Fruit fly (Drosophila melanogaster) whole organism, embryonic: ENCODE measurements around the gene CG9240.

ENCODE experiments used
- Bteb2 ChIP-seq: fragments of 200-800 bp; sonication (Bioruptor generic); optimal IDR thresholded peaks from 2 replicates; lab custom pipeline; 2016; ENCODE audit warnings: missing biosample characterization, missing genetic modification characterization
- CG10267 ChIP-seq: fragments of 200-800 bp; sonication (Bioruptor generic); optimal IDR thresholded peaks from 2 replicates; lab custom pipeline; 2018; ENCODE audit warnings: missing biosample characterization, mild to moderate bottlenecking, missing genetic modification characterization, moderate library complexity
- CG10462 ChIP-seq: fragments of 200-800 bp; sonication (Bioruptor generic); optimal IDR thresholded peaks from 2 replicates; lab custom pipeline; 2016; ENCODE audit warnings: missing biosample characterization, missing genetic modification characterization
- CG10959 ChIP-seq: fragments of 200-800 bp; sonication (Bioruptor generic); IDR thresholded peaks from 2 replicates; pipeline ENCODE4 v1.3.6; 2022; ENCODE audit warnings: missing biosample characterization, missing genetic modification characterization
- CG12104 ChIP-seq: fragments of 200-800 bp; sonication (Bioruptor generic); optimal IDR thresholded peaks from 3 replicates; lab custom pipeline; 2016; ENCODE audit warnings: missing biosample characterization, missing genetic modification characterization
- CG13894 ChIP-seq: fragments of 200-800 bp; sonication (Bioruptor generic); optimal IDR thresholded peaks from 3 replicates; lab custom pipeline; 2018; ENCODE audit warnings: missing biosample characterization, mild to moderate bottlenecking, missing genetic modification characterization, moderate library complexity
- CG15073 ChIP-seq: fragments of 200-800 bp; sonication (Bioruptor generic); optimal IDR thresholded peaks from 2 replicates; lab custom pipeline; 2016; ENCODE audit warnings: missing biosample characterization, missing genetic modification characterization
- CG15479 ChIP-seq: fragments of 200-800 bp; sonication (Bioruptor generic); optimal IDR thresholded peaks from 3 replicates; lab custom pipeline; 2019; ENCODE audit warnings: missing biosample characterization, mild to moderate bottlenecking, missing genetic modification characterization, moderate library complexity
- CG17328 ChIP-seq: fragments of 200-800 bp; sonication (Bioruptor generic); IDR thresholded peaks from 2 replicates; pipeline ENCODE4 v1.3.6; 2022; ENCODE audit warnings: missing biosample characterization, missing genetic modification characterization
- CG17385 ChIP-seq: fragments of 200-800 bp; sonication (Bioruptor generic); optimal IDR thresholded peaks from 3 replicates; lab custom pipeline; 2018; ENCODE audit warnings: missing biosample characterization, mild to moderate bottlenecking, missing genetic modification characterization
- CG17829 ChIP-seq: fragments of 200-800 bp; optimal IDR thresholded peaks from 2 replicates; lab custom pipeline; 2019; ENCODE audit warnings: missing biosample characterization, mild to moderate bottlenecking, missing genetic modification characterization, moderate library complexity
- CG18619 ChIP-seq: fragments of 200-800 bp; sonication (Bioruptor generic); optimal IDR thresholded peaks from 3 replicates; lab custom pipeline; 2017; ENCODE audit warnings: missing biosample characterization, mild to moderate bottlenecking, missing genetic modification characterization
- CG2120 ChIP-seq: fragments of 200-800 bp; sonication (Bioruptor generic); optimal IDR thresholded peaks from 3 replicates; lab custom pipeline; 2016; ENCODE audit warnings: missing biosample characterization, missing genetic modification characterization
- CG30020 ChIP-seq: fragments of 200-800 bp; optimal IDR thresholded peaks from 2 replicates; lab custom pipeline; 2019; ENCODE audit warnings: missing biosample characterization, mild to moderate bottlenecking, missing genetic modification characterization, moderate library complexity
- CG33213 ChIP-seq: fragments of 200-800 bp; sonication (Bioruptor generic); optimal IDR thresholded peaks from 3 replicates; lab custom pipeline; 2016; ENCODE audit warnings: missing biosample characterization, missing genetic modification characterization
- CG8290 ChIP-seq, 3 experiments: fragments of 200-800 bp; sonication (Bioruptor generic); optimal IDR thresholded peaks; 2 replicates each; lab custom pipeline; 2016 to 2019; ENCODE audit warnings: missing biosample characterization in 3 of 3, missing genetic modification characterization in 3 of 3, mild to moderate bottlenecking in 2 of 3, moderate library complexity in 1 of 3
- CG8359 ChIP-seq: fragments of 200-800 bp; sonication (Bioruptor generic); optimal IDR thresholded peaks from 2 replicates; lab custom pipeline; 2017; ENCODE audit warnings: missing biosample characterization, mild to moderate bottlenecking, missing genetic modification characterization, borderline replicate concordance
- CG9876 ChIP-seq: fragments of 200-800 bp; sonication (Bioruptor generic); optimal IDR thresholded peaks from 2 replicates; lab custom pipeline; 2016; ENCODE audit warnings: missing biosample characterization, missing genetic modification characterization
- Ets65A ChIP-seq: fragments of 200-800 bp; sonication (Bioruptor generic); peaks from one replicate; lab custom pipeline; 2016; ENCODE audit warnings: missing biosample characterization, missing genetic modification characterization
- Gug ChIP-seq: fragments of 200-800 bp; sonication (Bioruptor generic); IDR thresholded peaks from 4 replicates; pipeline ENCODE4 v1.3.6; 2022; ENCODE audit warnings: missing biosample characterization, missing genetic modification characterization
- HmgD ChIP-seq: fragments of 200-800 bp; sonication (Bioruptor generic); optimal IDR thresholded peaks from 3 replicates; lab custom pipeline; 2016; ENCODE audit warnings: missing biosample characterization, missing genetic modification characterization
- Hr3 ChIP-seq: fragments of 200-800 bp; sonication (Bioruptor generic); optimal IDR thresholded peaks from 3 replicates; lab custom pipeline; 2016; ENCODE audit warnings: missing biosample characterization, missing genetic modification characterization
- MESR4 ChIP-seq: fragments of 200-800 bp; sonication (Bioruptor generic); optimal IDR thresholded peaks from 2 replicates; lab custom pipeline; 2018; ENCODE audit warnings: missing biosample characterization, mild to moderate bottlenecking, missing genetic modification characterization, moderate library complexity
- Mrtf ChIP-seq: fragments of 200-800 bp; sonication (Bioruptor generic); IDR thresholded peaks from 3 replicates; pipeline ENCODE4 v1.3.6; 2022; ENCODE audit warnings: missing biosample characterization, missing genetic modification characterization
- NC2α ChIP-seq: fragments of 200-800 bp; sonication (Bioruptor generic); optimal IDR thresholded peaks from 2 replicates; lab custom pipeline; 2016; ENCODE audit warnings: missing biosample characterization, missing genetic modification characterization
- Nf-YA ChIP-seq: fragments of 200-800 bp; sonication (Bioruptor generic); IDR thresholded peaks from 2 replicates; pipeline ENCODE4 v1.3.6; 2022; ENCODE audit warnings: missing biosample characterization, missing genetic modification characterization
- Spps ChIP-seq: fragments of 200-800 bp; sonication (Bioruptor generic); optimal IDR thresholded peaks from 2 replicates; lab custom pipeline; 2018; ENCODE audit warnings: missing biosample characterization, mild to moderate bottlenecking, missing genetic modification characterization
- Tbp ChIP-seq: fragments of >200 bp; optimal IDR thresholded peaks from 2 replicates; lab custom pipeline; 2018; ENCODE audit warnings: missing biosample characterization, missing genetic modification characterization
- Vsx1 ChIP-seq: fragments of 200-800 bp; sonication (Bioruptor generic); optimal IDR thresholded peaks from 2 replicates; lab custom pipeline; 2017; ENCODE audit warnings: missing biosample characterization, mild to moderate bottlenecking, missing genetic modification characterization, missing genetic modification reagents
- YL-1 ChIP-seq: fragments of 200-800 bp; sonication (Bioruptor generic); optimal IDR thresholded peaks from 3 replicates; lab custom pipeline; 2017; ENCODE audit warnings: missing biosample characterization, mild to moderate bottlenecking, missing genetic modification characterization
- ab ChIP-seq: fragments of 200-800 bp; sonication (Bioruptor generic); optimal IDR thresholded peaks from 2 replicates; lab custom pipeline; 2016; ENCODE audit warnings: missing biosample characterization, missing genetic modification characterization
- cas ChIP-seq: fragments of 200-800 bp; sonication (Bioruptor generic); IDR thresholded peaks from 2 replicates; pipeline ENCODE4 v1.3.6; 2022; ENCODE audit warnings: missing biosample characterization, missing genetic modification characterization
- chinmo ChIP-seq: fragments of 200-800 bp; sonication (Bioruptor generic); IDR thresholded peaks from 4 replicates; pipeline ENCODE4 v1.3.6; 2022; ENCODE audit warnings: missing biosample characterization, missing genetic modification characterization; ENCODE audit not compliant: partially characterized antibody
- dm ChIP-seq: fragments of 200-800 bp; sonication (Bioruptor generic); optimal IDR thresholded peaks from 3 replicates; lab custom pipeline; 2016; ENCODE audit warnings: missing biosample characterization, missing genetic modification characterization
- eyg ChIP-seq: fragments of 200-800 bp; sonication (Bioruptor generic); optimal IDR thresholded peaks from 3 replicates; lab custom pipeline; 2016; ENCODE audit warnings: missing biosample characterization, missing genetic modification characterization
- fd64A ChIP-seq: fragments of 200-800 bp; sonication (Bioruptor generic); optimal IDR thresholded peaks from 3 replicates; lab custom pipeline; 2018; ENCODE audit warnings: missing biosample characterization, mild to moderate bottlenecking, missing genetic modification characterization
- fd96Cb ChIP-seq: fragments of 200-800 bp; sonication (Bioruptor generic); optimal IDR thresholded peaks from 2 replicates; lab custom pipeline; 2018; ENCODE audit warnings: missing biosample characterization, mild to moderate bottlenecking, missing genetic modification characterization, moderate library complexity
- gce ChIP-seq: fragments of 200-800 bp; sonication (Bioruptor generic); IDR thresholded peaks from 3 replicates; pipeline ENCODE4 v1.3.6; 2022; ENCODE audit warnings: missing biosample characterization, missing genetic modification characterization
- gsb-n ChIP-seq: fragments of 200-800 bp; sonication (Bioruptor generic); optimal IDR thresholded peaks from 3 replicates; lab custom pipeline; 2018; ENCODE audit warnings: missing biosample characterization, mild to moderate bottlenecking, missing genetic modification characterization
- hbn ChIP-seq: fragments of 200-800 bp; sonication (Bioruptor generic); IDR thresholded peaks from 2 replicates; pipeline ENCODE4 v1.3.6; 2022; ENCODE audit warnings: missing biosample characterization, missing genetic modification characterization; ENCODE audit not compliant: partially characterized antibody
- ind ChIP-seq: fragments of 200-800 bp; sonication (Bioruptor generic); optimal IDR thresholded peaks from 3 replicates; lab custom pipeline; 2016; ENCODE audit warnings: missing biosample characterization, missing genetic modification characterization
- jing ChIP-seq: fragments of 200-800 bp; sonication (Bioruptor generic); optimal IDR thresholded peaks from 2 replicates; lab custom pipeline; 2018; ENCODE audit warnings: missing biosample characterization, mild to moderate bottlenecking, missing genetic modification characterization
- klu ChIP-seq: fragments of 200-800 bp; sonication (Bioruptor generic); IDR thresholded peaks from 2 replicates; pipeline ENCODE4 v1.3.6; 2022; ENCODE audit warnings: missing biosample characterization, missing genetic modification characterization
- p53 ChIP-seq: fragments of 200-800 bp; sonication (Bioruptor generic); optimal IDR thresholded peaks from 2 replicates; lab custom pipeline; 2016; ENCODE audit warnings: missing biosample characterization, missing genetic modification characterization
- seq ChIP-seq: fragments of 200-800 bp; sonication (Bioruptor generic); IDR thresholded peaks from 2 replicates; pipeline ENCODE4 v1.3.6; 2022; ENCODE audit warnings: missing biosample characterization, missing genetic modification characterization
- sisA ChIP-seq: fragments of 200-800 bp; sonication (Bioruptor generic); IDR thresholded peaks from 2 replicates; pipeline ENCODE4 v1.3.6; 2022; ENCODE audit warnings: missing biosample characterization, missing genetic modification characterization
- slbo ChIP-seq: fragments of 200-800 bp; sonication (Bioruptor generic); IDR thresholded peaks from 2 replicates; pipeline ENCODE4 v1.3.6; 2022; ENCODE audit warnings: missing biosample characterization, missing genetic modification characterization
- sqz ChIP-seq: fragments of 200-800 bp; sonication (Bioruptor generic); optimal IDR thresholded peaks from 3 replicates; lab custom pipeline; 2018; ENCODE audit warnings: missing biosample characterization, mild to moderate bottlenecking, missing genetic modification characterization
- toy ChIP-seq: fragments of 200-800 bp; sonication (Bioruptor generic); IDR thresholded peaks from 2 replicates; pipeline ENCODE4 v1.3.6; 2022; ENCODE audit warnings: missing biosample characterization, missing genetic modification characterization
- unc-4 ChIP-seq: fragments of 200-800 bp; sonication (Bioruptor generic); IDR thresholded peaks from 2 replicates; pipeline ENCODE4 v1.3.6; 2022; ENCODE audit warnings: missing biosample characterization, missing genetic modification characterization; ENCODE audit not compliant: partially characterized antibody
- unpg ChIP-seq: fragments of 200-800 bp; sonication (Bioruptor generic); optimal IDR thresholded peaks from 3 replicates; lab custom pipeline; 2018; ENCODE audit warnings: missing biosample characterization, mild to moderate bottlenecking, missing genetic modification characterization, moderate library complexity

The CG9240 gene

DNA sequence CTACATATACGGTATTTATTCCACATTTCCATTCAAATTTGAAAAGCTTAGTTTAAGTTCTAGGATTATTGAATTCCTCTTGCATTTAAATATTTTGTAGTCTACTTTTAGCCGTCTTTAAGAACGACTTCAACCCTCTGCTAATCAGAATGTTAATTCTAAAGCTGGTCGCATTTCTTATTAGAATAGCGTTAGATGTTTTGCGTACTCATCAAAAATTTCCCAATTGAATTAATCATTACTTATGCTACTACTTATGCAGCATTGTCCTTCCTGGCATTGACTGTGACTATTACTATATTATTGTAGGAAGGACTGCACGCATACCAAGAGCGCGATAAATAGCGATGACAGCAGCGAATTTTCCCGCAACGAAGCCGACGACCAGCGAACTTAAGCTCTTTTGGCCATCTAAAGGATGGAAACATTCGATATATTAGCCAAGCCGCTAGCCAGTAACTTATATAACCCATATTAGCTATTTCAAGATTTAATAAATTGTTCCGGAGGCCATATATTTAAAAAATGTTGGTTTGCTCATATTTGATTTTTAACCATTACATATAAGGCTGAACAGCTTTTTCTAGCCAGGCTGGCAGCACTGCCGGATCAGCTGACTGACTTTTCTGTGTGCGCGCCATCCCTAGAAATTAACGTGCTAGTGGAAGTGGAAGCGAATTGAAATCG lies 4.1 kb downstream of the CG9240 start, which contains the start of gene CG8128 (continued):
- TF ChIP-seq HmgD: no peak
- TF ChIP-seq CG17829 (tag; lab: Kevin White, UChicago): no peak
- TF ChIP-seq CG18619 (GFP tag; lab: Kevin White, UChicago): no peak
- TF ChIP-seq CG9876 (GFP tag; lab: Kevin White, UChicago): no peak
- no peak for TF ChIP-seq unc-4 (GFP tag; lab: Robert Waterston, UW)
- no peak for TF ChIP-seq CG12104 (GFP tag; lab: Kevin White, UChicago)
- no peak for TF ChIP-seq Bteb2 (GFP tag; lab: Kevin White, UChicago)
- no peak for TF ChIP-seq ind (GFP tag; lab: Kevin White, UChicago)
- TF ChIP-seq Tbp (GFP tag; lab: Kevin White, UChicago): no peak
- no peak for TF ChIP-seq ab (GFP tag; lab: Kevin White, UChicago)
- TF ChIP-seq chinmo (GFP tag; lab: Robert Waterston, UW): no peak
- TF ChIP-seq cas: no peak
- TF ChIP-seq p53 (GFP tag; lab: Kevin White, UChicago): no peak
- no peak for TF ChIP-seq klu (GFP tag; lab: Robert Waterston, UW)
- TF ChIP-seq CG8290 (GFP tag; optimal IDR thresholded peaks at IDR 0.05; lab: Kevin White, UChicago): no peak
- peak in 1 of 2 experiments; percentile 56 for TF ChIP-seq CG8290 (tag; optimal IDR thresholded peaks at IDR 0.05; lab: Kevin White, UChicago)
- no peak for TF ChIP-seq Nf-YA (GFP tag; lab: Robert Waterston, UW)
- TF ChIP-seq jing (GFP tag; lab: Kevin White, UChicago): no peak
- no peak for TF ChIP-seq seq (GFP tag; lab: Robert Waterston, UW)
- no peak for TF ChIP-seq MESR4
- no peak for TF ChIP-seq gce (GFP tag; lab: Robert Waterston, UW)
- no peak for TF ChIP-seq NC2α (GFP tag; lab: Kevin White, UChicago)
- peak; percentile 56 for TF ChIP-seq Ets65A (GFP tag; lab: Kevin White, UChicago)
- no peak for TF ChIP-seq Gug (GFP tag; lab: Robert Waterston, UW)
- TF ChIP-seq dm: no peak
- no peak for TF ChIP-seq CG33213
- TF ChIP-seq Vsx1 (GFP tag; lab: Kevin White, UChicago): no peak
- no peak for TF ChIP-seq Hr3 (GFP tag; lab: Kevin White, UChicago)
- no peak for TF ChIP-seq Mrtf
- no peak for TF ChIP-seq unpg (GFP tag; lab: Kevin White, UChicago)
- 0 out of 2 replicates have a peak, but pooled peaks have one; percentile 9 for TF ChIP-seq sisA (GFP tag; lab: Robert Waterston, UW)
- TF ChIP-seq YL-1 (GFP tag; lab: Kevin White, UChicago): no peak
- TF ChIP-seq CG2120 (GFP tag; lab: Kevin White, UChicago): peak; percentile 32
- TF ChIP-seq fd64A (GFP tag; lab: Kevin White, UChicago): no peak
- TF ChIP-seq CG13894: no peak
- no peak for TF ChIP-seq CG10959 (GFP tag; lab: Robert Waterston, UW)
- TF ChIP-seq CG15479 (GFP tag; lab: Kevin White, UChicago): peak; percentile 54
- TF ChIP-seq toy (GFP tag; lab: Robert Waterston, UW): no peak
- no peak for TF ChIP-seq fd96Cb (tag; lab: Kevin White, UChicago)
- no peak for TF ChIP-seq sqz
- no peak for TF ChIP-seq gsb-n (tag; lab: Kevin White, UChicago)
- no peak for TF ChIP-seq CG17328 (GFP tag; lab: Robert Waterston, UW)
- no peak for TF ChIP-seq CG17385 (GFP tag; lab: Kevin White, UChicago)
- TF ChIP-seq eyg (GFP tag; lab: Kevin White, UChicago): no peak
- TF ChIP-seq CG10462: no peak
- TF ChIP-seq Spps (tag; lab: Kevin White, UChicago): no peak
- TF ChIP-seq CG15073 (GFP tag; lab: Kevin White, UChicago): no peak
- TF ChIP-seq slbo (GFP tag; lab: Robert Waterston, UW): peak; percentile 18; the same call in 1 of the 2 replicates
- no peak for TF ChIP-seq CG8359 (GFP tag; lab: Kevin White, UChicago)
- TF ChIP-seq CG10267 (tag; lab: Kevin White, UChicago): no peak
- TF ChIP-seq hbn (GFP tag; lab: Robert Waterston, UW): no peak
- TF ChIP-seq CG30020: no peak
